Worm (Caenorhabditis elegans) whole organism, L3 larva: ENCODE measurements around the gene cat-2.
A peak's percentile ranks its signal among the peaks of the same experiment; 100 is the strongest.

ENCODE experiments used
- R02D3.7 ChIP-seq: fragments of 150-350 bp; optimal IDR thresholded peaks from 2 replicates; lab custom pipeline; 2014; ENCODE audit warnings: missing biosample characterization, missing genetic modification characterization
- aly-2 ChIP-seq: fragments of 150-350 bp; optimal IDR thresholded peaks from 2 replicates; lab custom pipeline; 2014; ENCODE audit warnings: missing biosample characterization, missing genetic modification characterization
- ceh-16 ChIP-seq: sonication (generic microtip); optimal IDR thresholded peaks from 2 replicates; lab custom pipeline; 2017; ENCODE audit warnings: missing biosample characterization, missing genetic modification characterization
- ceh-9 ChIP-seq: sonication (generic microtip); optimal IDR thresholded peaks from 2 replicates; lab custom pipeline; 2018; ENCODE audit warnings: missing biosample characterization, missing genetic modification characterization
- daf-12 ChIP-seq: fragments of 150-350 bp; optimal IDR thresholded peaks from 2 replicates; lab custom pipeline; 2014; ENCODE audit warnings: missing biosample characterization, missing genetic modification reagents, missing genetic modification characterization
- egl-27 ChIP-seq: sonication (generic microtip); optimal IDR thresholded peaks from 4 replicates; lab custom pipeline; 2017; ENCODE audit warnings: missing biosample characterization, missing genetic modification reagents, missing genetic modification characterization
- egl-5 ChIP-seq: fragments of 150-350 bp; optimal IDR thresholded peaks from 2 replicates; lab custom pipeline; 2017; ENCODE audit warnings: missing biosample characterization, missing genetic modification reagents, missing genetic modification characterization, inconsistent platforms
- elt-1 ChIP-seq: fragments of 150-350 bp; optimal IDR thresholded peaks from 2 replicates; lab custom pipeline; 2014; ENCODE audit warnings: missing biosample characterization, missing genetic modification characterization
- elt-2 ChIP-seq: sonication (generic microtip); optimal IDR thresholded peaks from 2 replicates; lab custom pipeline; 2016; ENCODE audit warnings: missing genetic modification reagents, mild to moderate bottlenecking, missing genetic modification characterization, missing compliant biosample characterization
- elt-3 ChIP-seq, 3 experiments: fragments of 150-350 bp in 1 of 3; sonication (generic microtip) in 2 of 3; optimal IDR thresholded peaks; 2 replicates in 2 of 3; 4 replicates in 1 of 3; lab custom pipeline; 2014 to 2017; ENCODE audit warnings: missing biosample characterization in 3 of 3, missing genetic modification characterization in 3 of 3
- eor-1 ChIP-seq, 2 experiments: fragments of 150-350 bp; optimal IDR thresholded peaks; 2 replicates each; lab custom pipeline; 2014 to 2018; ENCODE audit warnings: missing biosample characterization in 2 of 2, missing genetic modification characterization in 2 of 2
- fkh-2 ChIP-seq: fragments of 150-350 bp; optimal IDR thresholded peaks from 2 replicates; lab custom pipeline; 2014; ENCODE audit warnings: missing biosample characterization, missing genetic modification reagents, missing genetic modification characterization
- fos-1 ChIP-seq: fragments of 150-350 bp; optimal IDR thresholded peaks from 2 replicates; lab custom pipeline; 2014; ENCODE audit warnings: missing biosample characterization, missing genetic modification characterization
- jun-1 ChIP-seq: fragments of 150-350 bp; optimal IDR thresholded peaks from 2 replicates; lab custom pipeline; 2014; ENCODE audit warnings: missing biosample characterization, missing genetic modification reagents, missing genetic modification characterization
- lin-15B ChIP-seq: fragments of 150-350 bp; optimal IDR thresholded peaks from 2 replicates; lab custom pipeline; 2014; ENCODE audit warnings: missing biosample characterization, missing genetic modification characterization
- lin-39 ChIP-seq: fragments of 150-350 bp; optimal IDR thresholded peaks from 2 replicates; lab custom pipeline; 2018; ENCODE audit warnings: missing biosample characterization, missing genetic modification reagents, missing genetic modification characterization
- lsy-12 ChIP-seq: sonication (generic microtip); optimal IDR thresholded peaks from 2 replicates; lab custom pipeline; 2016; ENCODE audit warnings: mild to moderate bottlenecking, missing genetic modification characterization, missing compliant biosample characterization
- mdl-1 ChIP-seq: fragments of 150-350 bp; optimal IDR thresholded peaks from 2 replicates; lab custom pipeline; 2014; ENCODE audit warnings: missing biosample characterization, missing genetic modification characterization
- nhr-12 ChIP-seq: fragments of 150-350 bp; optimal IDR thresholded peaks from 2 replicates; lab custom pipeline; 2014; ENCODE audit warnings: missing biosample characterization, missing genetic modification characterization
- nhr-23 ChIP-seq: fragments of 150-350 bp; optimal IDR thresholded peaks from 2 replicates; lab custom pipeline; 2014; ENCODE audit warnings: missing biosample characterization, missing genetic modification reagents, missing genetic modification characterization
- nhr-25 ChIP-seq: sonication (generic microtip); optimal IDR thresholded peaks from 2 replicates; lab custom pipeline; 2017; ENCODE audit warnings: missing biosample characterization, missing genetic modification characterization
- nhr-28 ChIP-seq: fragments of 150-350 bp; optimal IDR thresholded peaks from 2 replicates; lab custom pipeline; 2014; ENCODE audit warnings: missing biosample characterization, missing genetic modification characterization
- nhr-43 ChIP-seq: sonication (generic microtip); optimal IDR thresholded peaks from 2 replicates; lab custom pipeline; 2016; ENCODE audit warnings: mild to moderate bottlenecking, missing genetic modification characterization, missing compliant biosample characterization; ENCODE audit not compliant: poor library complexity, severe bottlenecking
- nhr-67 ChIP-seq: fragments of 150-350 bp; optimal IDR thresholded peaks from 2 replicates; lab custom pipeline; 2014; ENCODE audit warnings: missing biosample characterization, missing genetic modification characterization
- nhr-76 ChIP-seq: fragments of 150-350 bp; sonication (generic microtip); optimal IDR thresholded peaks from 5 replicates; lab custom pipeline; 2014; ENCODE audit warnings: missing biosample characterization, missing genetic modification characterization
- pqm-1 ChIP-seq: fragments of 150-350 bp; optimal IDR thresholded peaks from 2 replicates; lab custom pipeline; 2017; ENCODE audit warnings: missing biosample characterization, missing genetic modification characterization, inconsistent platforms
- sea-2 ChIP-seq: fragments of 150-350 bp; sonication (generic microtip); optimal IDR thresholded peaks from 4 replicates; lab custom pipeline; 2014; ENCODE audit warnings: missing biosample characterization, missing genetic modification reagents, missing genetic modification characterization
- skn-1 ChIP-seq: fragments of 150-350 bp; optimal IDR thresholded peaks from 2 replicates; lab custom pipeline; 2014; ENCODE audit warnings: missing biosample characterization, missing genetic modification characterization
- unc-39 ChIP-seq: sonication (generic microtip); optimal IDR thresholded peaks from 4 replicates; lab custom pipeline; 2017; ENCODE audit warnings: missing biosample characterization, missing genetic modification characterization
- unc-62 ChIP-seq: fragments of 150-350 bp; sonication (generic microtip); optimal IDR thresholded peaks from 4 replicates; lab custom pipeline; 2014; ENCODE audit warnings: missing biosample characterization, missing genetic modification reagents, missing genetic modification characterization
- ztf-11 ChIP-seq: fragments of 150-350 bp; optimal IDR thresholded peaks from 2 replicates; lab custom pipeline; 2014; ENCODE audit warnings: missing biosample characterization, missing genetic modification characterization

Gene cat-2

ce11 chrII:299684-300083 is 42.1 kb downstream of the cat-2 start, which contains the start of gene K01A2.6:
K01A2.6 (plus strand) TSS chrII:299984.
- TF ChIP-seq egl-27 = no peak
- TF ChIP-seq skn-1 (tag; lab: Kevin White, UChicago) = no peak
- no peak for TF ChIP-seq mdl-1 (tag; lab: Kevin White, UChicago)
- no peak for TF ChIP-seq nhr-25 (tag; lab: Kevin White, UChicago)
- TF ChIP-seq lin-39 (tag; lab: Kevin White, UChicago) = no peak
- TF ChIP-seq aly-2 (tag; lab: Kevin White, UChicago) = no peak
- TF ChIP-seq fos-1 (tag; lab: Kevin White, UChicago) = no peak
- no peak for TF ChIP-seq egl-5
- no peak for TF ChIP-seq ceh-16 (tag; lab: Kevin White, UChicago)
- no peak for TF ChIP-seq elt-3 (tag; optimal IDR thresholded peaks at IDR 0.05; lab: Kevin White, UChicago)
- no peak for TF ChIP-seq nhr-67 (tag; lab: Kevin White, UChicago)
- TF ChIP-seq lin-15B (tag; lab: Kevin White, UChicago) = no peak

ce11 chrII:300977-301772 is 43.6 kb downstream of the cat-2 start, which contains the start of gene K01A2.5:
K01A2.5 (plus strand) TSS chrII:301273.
- TF ChIP-seq ztf-11 (tag; lab: Kevin White, UChicago) (no peak), elt-2 (tag; lab: Kevin White, UChicago) (no peak), nhr-23 (tag; lab: Kevin White, UChicago) (peak; percentile 86), nhr-25 (tag; lab: Kevin White, UChicago) (peak; percentile 70), nhr-12 (no peak)

ce11 chrII:303927-304711 is 46.5 kb downstream of the cat-2 start:
- TF ChIP-seq lin-39 (tag; lab: Kevin White, UChicago) = no peak
- no peak for TF ChIP-seq eor-1 (tag; optimal IDR thresholded peaks at IDR 0.05; lab: Kevin White, UChicago)
- no peak for TF ChIP-seq ceh-9 (tag; lab: Kevin White, UChicago)
- no peak for TF ChIP-seq elt-2 (tag; lab: Kevin White, UChicago)
- TF ChIP-seq nhr-12 = no peak
- TF ChIP-seq nhr-23 (tag; lab: Kevin White, UChicago) = no peak
- no peak for TF ChIP-seq unc-39
- TF ChIP-seq pqm-1 (tag; lab: Kevin White, UChicago) = no peak
- TF ChIP-seq mdl-1 (tag; lab: Kevin White, UChicago) = no peak
- no peak for TF ChIP-seq elt-1 (tag; lab: Kevin White, UChicago)
- TF ChIP-seq lsy-12 (tag; lab: Kevin White, UChicago) = no peak
- no peak for TF ChIP-seq sea-2 (GFP tag; lab: Kevin White, UChicago)

ce11 chrII:305645-306044 is 48.0 kb downstream of the cat-2 start, which contains the start of gene col-69:
col-69 (minus strand) TSS chrII:305745.
- no peak for TF ChIP-seq lin-39 (tag; lab: Kevin White, UChicago)
- TF ChIP-seq elt-2 (tag; lab: Kevin White, UChicago) = peak; percentile 15

- no peak for TF ChIP-seq elt-1 (tag; lab: Kevin White, UChicago)
- TF ChIP-seq R02D3.7 (tag; lab: Kevin White, UChicago) = no peak
- no peak for TF ChIP-seq nhr-76 (tag; lab: Kevin White, UChicago)
- no peak for TF ChIP-seq mdl-1 (tag; lab: Kevin White, UChicago)
- no peak for TF ChIP-seq ceh-9 (tag; lab: Kevin White, UChicago)
- TF ChIP-seq jun-1 (tag; lab: Kevin White, UChicago) = no peak
- TF ChIP-seq fkh-2 (tag; lab: Kevin White, UChicago) = no peak
- no peak for TF ChIP-seq unc-39
- no peak for TF ChIP-seq nhr-28 (tag; lab: Kevin White, UChicago)
- TF ChIP-seq nhr-43 (tag; lab: Kevin White, UChicago) = no peak
- no peak for TF ChIP-seq lsy-12 (tag; lab: Kevin White, UChicago)
- no peak for TF ChIP-seq egl-27
- no peak for TF ChIP-seq egl-5
- no peak for TF ChIP-seq unc-62 (GFP tag; lab: Kevin White, UChicago)
- TF ChIP-seq daf-12 (tag; lab: Kevin White, UChicago) = no peak
Observed at ce11 chrII:307154-307553, 49.5 kb downstream of the cat-2 start, which contains the start of gene K01A2.4. K01A2.4 (plus strand) TSS chrII:307454.
